Fruit fly (Drosophila melanogaster) whole organism: ENCODE measurements around the gene Akt.

Source experiments
- CG8478 ChIP-seq: fragments of >200 bp; optimal IDR thresholded peaks from 2 replicates; lab custom pipeline; 2018; ENCODE audit warnings: inconsistent platforms
- Dll ChIP-seq: fragments of >200 bp; optimal IDR thresholded peaks from 2 replicates; lab custom pipeline; 2017
- EcR ChIP-seq, 2 experiments: fragments of >200 bp; optimal IDR thresholded peaks; 2 replicates each; lab custom pipeline; 2017; ENCODE audit warnings: missing biosample characterization in 2 of 2, missing genetic modification characterization in 2 of 2, missing genetic modification reagents in 2 of 2
- pan ChIP-seq: fragments of >200 bp; optimal IDR thresholded peaks from 2 replicates; lab custom pipeline; 2017
- psq ChIP-seq: fragments of >200 bp; optimal IDR thresholded peaks from 2 replicates; lab custom pipeline; 2017

dm6 chr3R:16154682-16155081 lies 55.7 kb downstream of the Akt start, which contains the start of gene CG6006:
- no peak for TF ChIP-seq CG8478 (lab: Kevin White, UChicago)
- TF ChIP-seq pan (lab: Kevin White, UChicago) = no peak
- no peak for TF ChIP-seq psq (lab: Kevin White, UChicago)
- no peak for TF ChIP-seq EcR (GFP tag; optimal IDR thresholded peaks at IDR 0.05; lab: Kevin White, UChicago)
- TF ChIP-seq Dll = no peak
